4 fruit fly cellular contexts compared by ENCODE assay signal in the genomic region with DNA sequence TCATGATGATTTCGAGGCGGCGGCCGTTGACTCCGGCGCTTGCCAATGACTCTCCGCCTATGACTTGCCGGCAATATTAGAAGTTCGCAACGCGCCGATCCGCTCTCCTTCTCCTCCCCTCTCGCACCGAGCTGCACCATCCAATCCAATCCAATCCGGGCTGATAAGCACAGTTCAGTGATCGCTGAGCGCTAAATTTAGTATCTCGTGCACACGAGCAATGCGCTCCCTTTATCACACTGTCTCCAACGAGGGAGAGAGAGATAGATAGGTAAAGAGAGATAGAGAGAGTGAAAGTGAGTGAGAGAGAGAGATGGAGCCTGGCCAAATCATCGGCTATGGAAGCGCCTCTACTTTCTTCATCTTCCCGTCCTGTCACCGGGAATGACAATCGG.
TF ChIP-seq lines count a peak whose summit lies in the region.

No protein-coding gene starts in this region.

TF ChIP-seq in whole organism, 6 proteins besides CTCF, POLR2A, EP300 and RAD21:
- TF ChIP-seq EcR (GFP tag; optimal IDR thresholded peaks at IDR 0.05; lab: Kevin White, UChicago) (peak; percentile 66 to 78), psq (optimal IDR thresholded peaks at IDR 0.05; lab: Kevin White, UChicago) (no peak)

TF ChIP-seq in whole organism, prepupa, 60 proteins besides CTCF, POLR2A, EP300 and RAD21:
- no peak for TF ChIP-seq CG1621 (tag; optimal IDR thresholded peaks at IDR 0.05; lab: Kevin White, UChicago)
- no peak for TF ChIP-seq CG8632 (GFP tag; optimal IDR thresholded peaks at IDR 0.05; lab: Kevin White, UChicago)
- no peak for TF ChIP-seq CG10631 (GFP tag; optimal IDR thresholded peaks at IDR 0.05; lab: Kevin White, UChicago)
- no peak for TF ChIP-seq CG15336 (GFP tag; IDR thresholded peaks at IDR 0.05; lab: Robert Waterston, UW)
- TF ChIP-seq Hr4 (GFP tag; optimal IDR thresholded peaks at IDR 0.05; lab: Kevin White, UChicago), result no peak
- TF ChIP-seq Eip93F (GFP tag; optimal IDR thresholded peaks at IDR 0.05; lab: Kevin White, UChicago), result no peak
- peak; percentile 89 for TF ChIP-seq svp (GFP tag; lab: Kevin White, UChicago)
- no peak for TF ChIP-seq CG10669 (GFP tag; optimal IDR thresholded peaks at IDR 0.05; lab: Kevin White, UChicago)
- TF ChIP-seq topi (GFP tag; optimal IDR thresholded peaks at IDR 0.05; lab: Kevin White, UChicago), result no peak
- no peak for TF ChIP-seq Hr38 (GFP tag; optimal IDR thresholded peaks at IDR 0.05; lab: Kevin White, UChicago)
- TF ChIP-seq CG11294 (GFP tag; IDR thresholded peaks at IDR 0.05; lab: Robert Waterston, UW), result no peak
- peak; percentile 64 for TF ChIP-seq Blimp-1 (GFP tag; optimal IDR thresholded peaks at IDR 0.05; lab: Kevin White, UChicago)
- no peak for TF ChIP-seq acj6 (GFP tag; optimal IDR thresholded peaks at IDR 0.05; lab: Kevin White, UChicago)
- TF ChIP-seq vri (GFP tag; optimal IDR thresholded peaks at IDR 0.05; lab: Kevin White, UChicago), result no peak
- TF ChIP-seq Ets96B (tag; optimal IDR thresholded peaks at IDR 0.05; lab: Kevin White, UChicago), result no peak
- TF ChIP-seq esn (GFP tag; optimal IDR thresholded peaks at IDR 0.05; lab: Kevin White, UChicago), result no peak
- TF ChIP-seq net (GFP tag; optimal IDR thresholded peaks at IDR 0.05; lab: Kevin White, UChicago), result no peak

TF ChIP-seq in whole organism, pupa, 21 proteins besides CTCF, POLR2A, EP300 and RAD21:
- TF ChIP-seq CG34367 (tag; optimal IDR thresholded peaks at IDR 0.05; lab: Kevin White, UChicago) (no peak), EcR (GFP tag; optimal IDR thresholded peaks at IDR 0.05; lab: Kevin White, UChicago) (peak; percentile 81)

TF ChIP-seq in whole organism, wandering third instar larva, 38 proteins besides CTCF, POLR2A, EP300 and RAD21:
- TF ChIP-seq sage (GFP tag; optimal IDR thresholded peaks at IDR 0.05; lab: Kevin White, UChicago) (no peak), Hr83 (GFP tag; optimal IDR thresholded peaks at IDR 0.05; lab: Kevin White, UChicago; ENCODE audit: poor library complexity, severe bottlenecking) (peak; percentile 36), Vsx2 (GFP tag; optimal IDR thresholded peaks at IDR 0.05; lab: Kevin White, UChicago; ENCODE audit: partially characterized antibody) (no peak), dsf (GFP tag; optimal IDR thresholded peaks at IDR 0.05; lab: Kevin White, UChicago; ENCODE audit: borderline replicate concordance) (no peak), h (GFP tag; optimal IDR thresholded peaks at IDR 0.05; lab: Kevin White, UChicago) (peak; percentile 22), br (GFP tag; optimal IDR thresholded peaks at IDR 0.05; lab: Kevin White, UChicago) (peak; percentile 43), tai (GFP tag; optimal IDR thresholded peaks at IDR 0.05; lab: Kevin White, UChicago) (no peak), psq (GFP tag; optimal IDR thresholded peaks at IDR 0.05; lab: Kevin White, UChicago) (no peak), rgr (GFP tag; optimal IDR thresholded peaks at IDR 0.05; lab: Kevin White, UChicago) (no peak), GATAd (GFP tag; optimal IDR thresholded peaks at IDR 0.05; lab: Kevin White, UChicago) (no peak), Dfd (GFP tag; optimal IDR thresholded peaks at IDR 0.05; lab: Kevin White, UChicago) (no peak), jim (GFP tag; optimal IDR thresholded peaks at IDR 0.05; lab: Kevin White, UChicago) (no peak), Rel (GFP tag; optimal IDR thresholded peaks at IDR 0.05; lab: Kevin White, UChicago) (no peak), Rel (tag; optimal IDR thresholded peaks at IDR 0.05; lab: Kevin White, UChicago) (peak; percentile 16), fru (GFP tag; optimal IDR thresholded peaks at IDR 0.05; lab: Kevin White, UChicago) (no peak), Hnf4 (GFP tag; optimal IDR thresholded peaks at IDR 0.05; lab: Kevin White, UChicago) (no peak), pan (optimal IDR thresholded peaks at IDR 0.05; lab: Kevin White, UChicago) (no peak), brk (GFP tag; optimal IDR thresholded peaks at IDR 0.05; lab: Kevin White, UChicago) (no peak), OdsH (GFP tag; optimal IDR thresholded peaks at IDR 0.05; lab: Kevin White, UChicago) (no peak), sv (GFP tag; optimal IDR thresholded peaks at IDR 0.05; lab: Kevin White, UChicago) (no peak), lola (GFP tag; optimal IDR thresholded peaks at IDR 0.05; lab: Kevin White, UChicago) (no peak), dl (GFP tag; optimal IDR thresholded peaks at IDR 0.05; lab: Kevin White, UChicago; ENCODE audit: insufficient read depth in 1 of 2, partially characterized antibody in 2 of 2) (peak; percentile 5 to 68), Jra (GFP tag; optimal IDR thresholded peaks at IDR 0.05; lab: Kevin White, UChicago) (no peak), Mio (GFP tag; optimal IDR thresholded peaks at IDR 0.05; lab: Kevin White, UChicago) (no peak), CrebA (GFP tag; optimal IDR thresholded peaks at IDR 0.05; lab: Kevin White, UChicago; ENCODE audit: borderline replicate concordance) (no peak), CG9705 (GFP tag; optimal IDR thresholded peaks at IDR 0.05; lab: Kevin White, UChicago) (no peak), ey (GFP tag; optimal IDR thresholded peaks at IDR 0.05; lab: Kevin White, UChicago) (no peak), foxo (GFP tag; optimal IDR thresholded peaks at IDR 0.05; lab: Kevin White, UChicago) (no peak), dmrt93B (GFP tag; optimal IDR thresholded peaks at IDR 0.05; lab: Kevin White, UChicago) (no peak), Dif (GFP tag; optimal IDR thresholded peaks at IDR 0.05; lab: Kevin White, UChicago; ENCODE audit: partially characterized antibody) (peak; percentile 24), CG32264 (GFP tag; optimal IDR thresholded peaks at IDR 0.05; lab: Kevin White, UChicago) (no peak), Abd-B (GFP tag; optimal IDR thresholded peaks at IDR 0.05; lab: Kevin White, UChicago) (no peak), woc (GFP tag; optimal IDR thresholded peaks at IDR 0.05; lab: Kevin White, UChicago) (no peak), Myc (optimal IDR thresholded peaks at IDR 0.05; lab: Kevin White, UChicago) (no peak), Sp1 (GFP tag; optimal IDR thresholded peaks at IDR 0.05; lab: Kevin White, UChicago) (peak; percentile 9), HLH106 (tag; optimal IDR thresholded peaks at IDR 0.05; lab: Kevin White, UChicago) (no peak), N (GFP tag; optimal IDR thresholded peaks at IDR 0.05; lab: Kevin White, UChicago) (no peak), usp (GFP tag; optimal IDR thresholded peaks at IDR 0.05; lab: Kevin White, UChicago) (no peak), Hr78 (GFP tag; optimal IDR thresholded peaks at IDR 0.05; lab: Kevin White, UChicago) (no peak)
